Fruit fly (Drosophila melanogaster): ENCODE measurements around the gene Hira.
A peak's percentile ranks its signal among the peaks of the same experiment; 100 is the strongest.

Gene Hira

DNA sequence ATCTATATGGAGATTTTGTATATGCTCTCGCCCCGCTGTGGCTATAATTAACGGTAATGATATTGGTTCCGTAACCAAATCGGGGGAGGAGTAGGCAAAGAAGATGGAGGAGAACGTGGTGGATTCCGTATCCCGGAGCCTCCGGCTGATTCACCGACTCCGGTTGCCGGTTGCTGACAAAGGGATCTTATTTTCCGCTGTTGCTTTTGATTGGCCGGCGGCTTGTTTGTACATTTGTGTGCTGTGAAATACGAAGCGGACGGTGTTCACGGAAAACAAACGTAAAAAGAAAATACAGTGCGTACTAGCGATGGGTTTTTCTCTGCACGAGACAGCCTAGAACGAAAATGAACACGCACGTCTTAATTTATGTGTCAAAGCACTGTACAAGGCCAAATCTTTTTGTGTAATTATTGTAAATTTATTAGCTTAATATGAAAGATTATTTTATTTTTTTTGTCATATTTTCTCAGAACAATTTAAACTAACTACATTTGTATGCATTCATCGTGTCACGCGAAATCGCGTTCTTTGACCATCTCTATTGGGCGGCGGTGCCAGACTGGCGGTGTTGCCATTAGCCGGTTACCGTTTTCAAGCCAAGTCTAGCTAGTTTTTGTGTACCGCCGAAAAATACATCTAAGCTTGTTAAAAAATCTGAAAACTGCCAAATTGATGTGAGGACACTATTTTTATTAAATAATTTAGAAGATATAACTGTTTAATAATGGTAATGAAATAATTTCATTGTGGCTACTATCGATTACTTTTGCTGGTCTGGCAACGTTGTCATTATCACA is 12.4 kb downstream of the Hira start, which contains the start of the genes Pdp and Rab39 (continued):
- TF ChIP-seq dmrt99B (tag; optimal IDR thresholded peaks at IDR 0.05) (no peak), CG16863 (GFP tag; optimal IDR thresholded peaks at IDR 0.05) (peak; percentile 54), C15 (GFP tag; IDR thresholded peaks at IDR 0.05) (0 out of 3 replicates have a peak, but pooled peaks have one; percentile 57), Gug (GFP tag; IDR thresholded peaks at IDR 0.05) (peak; percentile 83), Lpt (GFP tag; optimal IDR thresholded peaks at IDR 0.05) (no peak), MBD-R2 (GFP tag; IDR thresholded peaks at IDR 0.05) (peak; percentile 68), peb (GFP tag; IDR thresholded peaks at IDR 0.05) (peak; percentile 46; the same call in 1 of the 2 replicates), hth (optimal IDR thresholded peaks at IDR 0.05) (no peak), CG10274 (GFP tag; optimal IDR thresholded peaks at IDR 0.05) (peak; percentile 20), CG6765 (GFP tag; optimal IDR thresholded peaks at IDR 0.05) (no peak), Ada2b (GFP tag; IDR thresholded peaks at IDR 0.05) (peak; percentile 76), CG6689 (GFP tag; IDR thresholded peaks at IDR 0.05) (peak; percentile 82), CG15011 (GFP tag; optimal IDR thresholded peaks at IDR 0.05) (no peak), scrt (GFP tag; optimal IDR thresholded peaks at IDR 0.05) (peak; percentile 44), Rx (GFP tag; IDR thresholded peaks at IDR 0.05) (0 out of 2 replicates have a peak, but pooled peaks have one; percentile 20), fd102C (GFP tag; optimal IDR thresholded peaks at IDR 0.05) (no peak), Bteb2 (GFP tag; optimal IDR thresholded peaks at IDR 0.05) (peak; percentile 40), sna (GFP tag; IDR thresholded peaks at IDR 0.05; ENCODE audit: partially characterized antibody) (peak; percentile 94), Atf6 (GFP tag; IDR thresholded peaks at IDR 0.05) (peak; percentile 85), Atf-2 (GFP tag; optimal IDR thresholded peaks at IDR 0.05) (peak; percentile 17), MESR4 (GFP tag; optimal IDR thresholded peaks at IDR 0.05) (peak; percentile 73), Sry-δ (GFP tag; optimal IDR thresholded peaks at IDR 0.05) (peak; percentile 86), CG17568 (GFP tag; optimal IDR thresholded peaks at IDR 0.05) (no peak), ash1 (GFP tag; optimal IDR thresholded peaks at IDR 0.05) (no peak), al (GFP tag; IDR thresholded peaks at IDR 0.05) (peak; percentile 77), CG13624 (GFP tag; optimal IDR thresholded peaks at IDR 0.05) (peak; percentile 41), jumu (GFP tag; optimal IDR thresholded peaks at IDR 0.05) (peak; percentile 55), CG10462 (GFP tag; optimal IDR thresholded peaks at IDR 0.05) (peak; percentile 71), Fer2 (tag; optimal IDR thresholded peaks at IDR 0.05) (peak; percentile 74), CG14710 (tag; optimal IDR thresholded peaks at IDR 0.05) (peak; percentile 79), CG18476 (GFP tag; optimal IDR thresholded peaks at IDR 0.05) (peak; percentile 68), sisA (GFP tag; IDR thresholded peaks at IDR 0.05) (peak; percentile 83), trem (tag; optimal IDR thresholded peaks at IDR 0.05) (peak; percentile 71), E2f1 (GFP tag; IDR thresholded peaks at IDR 0.05) (peak; percentile 74), CG11247 (GFP tag; IDR thresholded peaks at IDR 0.05) (peak; percentile 76), CG11456 (GFP tag; IDR thresholded peaks at IDR 0.05) (peak; percentile 89), CG2129 (GFP tag; IDR thresholded peaks at IDR 0.05; ENCODE audit: partially characterized antibody) (peak; percentile 83), CG10431 (GFP tag; optimal IDR thresholded peaks at IDR 0.05) (peak; percentile 18), CG12744 (GFP tag; optimal IDR thresholded peaks at IDR 0.05) (no peak), toy (GFP tag; IDR thresholded peaks at IDR 0.05) (0 out of 2 replicates have a peak, but pooled peaks have one; percentile 57), Usf (GFP tag; optimal IDR thresholded peaks at IDR 0.05) (peak; percentile 62), Scr (GFP tag; IDR thresholded peaks at IDR 0.05; ENCODE audit: partially characterized antibody) (peak; percentile 96), en (GFP tag; optimal IDR thresholded peaks at IDR 0.05) (peak; percentile 20), otp (GFP tag; IDR thresholded peaks at IDR 0.05) (no peak), CG17361 (GFP tag; IDR thresholded peaks at IDR 0.05) (peak; percentile 75), CG11085 (GFP tag; IDR thresholded peaks at IDR 0.05) (peak; percentile 65), esg (GFP tag; conservative IDR thresholded peaks at IDR 0.05) (peak; percentile 76), Fer1 (GFP tag; optimal IDR thresholded peaks at IDR 0.05) (peak; percentile 74), kay (GFP tag; optimal IDR thresholded peaks at IDR 0.05) (peak; percentile 47), CG10267 (tag; optimal IDR thresholded peaks at IDR 0.05) (peak; percentile 64)
